Fruit fly (Drosophila melanogaster): ENCODE data around the gene elm.

The elm gene

dm6 chr3R:5685269-5686048 is 30.8 kb upstream of the elm start, which contains the start of the genes Rab23 and plx (continued):
- TF ChIP-seq cg (GFP tag; optimal IDR thresholded peaks at IDR 0.05) = no peak
- no peak for TF ChIP-seq crol (GFP tag; IDR thresholded peaks at IDR 0.05)
- TF ChIP-seq caup (GFP tag; optimal IDR thresholded peaks at IDR 0.05; ENCODE audit: severe bottlenecking) = no peak
- no peak for TF ChIP-seq CG10209 (GFP tag; optimal IDR thresholded peaks at IDR 0.05)
- peak; percentile 1 for TF ChIP-seq CG7786 (GFP tag; optimal IDR thresholded peaks at IDR 0.05)
- peak; percentile 36 for TF ChIP-seq gro (GFP tag; optimal IDR thresholded peaks at IDR 0.05)
- TF ChIP-seq CG11398 (GFP tag; optimal IDR thresholded peaks at IDR 0.05) = no peak
- no peak for TF ChIP-seq CG11093 (GFP tag; IDR thresholded peaks at IDR 0.05)
- TF ChIP-seq ash1 (GFP tag; optimal IDR thresholded peaks at IDR 0.05) = no peak
- TF ChIP-seq chn (GFP tag; optimal IDR thresholded peaks at IDR 0.05) = peak; percentile 32
- TF ChIP-seq nerfin-2 (GFP tag; IDR thresholded peaks at IDR 0.05; ENCODE audit: partially characterized antibody) = no peak; the same call in 1 of the 2 replicates
- no peak for TF ChIP-seq p53 (GFP tag; optimal IDR thresholded peaks at IDR 0.05)
- peak; percentile 46 for TF ChIP-seq Dref (GFP tag; IDR thresholded peaks at IDR 0.05)
- TF ChIP-seq Dfd (GFP tag; optimal IDR thresholded peaks at IDR 0.05) = no peak
- no peak for TF ChIP-seq fu2 (GFP tag; optimal IDR thresholded peaks at IDR 0.05)
- peak; percentile 7 for TF ChIP-seq Antp (GFP tag; optimal IDR thresholded peaks at IDR 0.05)
- TF ChIP-seq abd-A (tag; optimal IDR thresholded peaks at IDR 0.05) = peak; percentile 65
- no peak for TF ChIP-seq D (optimal IDR thresholded peaks at IDR 0.05)
- no peak for TF ChIP-seq D (GFP tag; optimal IDR thresholded peaks at IDR 0.05)
- TF ChIP-seq HmgD (GFP tag; optimal IDR thresholded peaks at IDR 0.05) = no peak
- no peak for TF ChIP-seq vnd (GFP tag; IDR thresholded peaks at IDR 0.05; ENCODE audit: partially characterized antibody)
- TF ChIP-seq H15 (GFP tag; IDR thresholded peaks at IDR 0.05) = no peak
- TF ChIP-seq ems (GFP tag; optimal IDR thresholded peaks at IDR 0.05) = peak; percentile 52
- 0 out of 2 replicates have a peak, but pooled peaks have one; percentile 11 for TF ChIP-seq chm (GFP tag; IDR thresholded peaks at IDR 0.05)
- no peak for TF ChIP-seq esg (GFP tag; conservative IDR thresholded peaks at IDR 0.05)
- TF ChIP-seq CG1233 (GFP tag; optimal IDR thresholded peaks at IDR 0.05) = peak; percentile 18
- peak; percentile 27; the same call in 1 of the 2 replicates for TF ChIP-seq E2f1 (GFP tag; IDR thresholded peaks at IDR 0.05)
- TF ChIP-seq CG17802 (tag; optimal IDR thresholded peaks at IDR 0.05) = peak; percentile 85
- TF ChIP-seq seq (GFP tag; IDR thresholded peaks at IDR 0.05) = peak; percentile 16; the same call in 1 of the 2 replicates
- TF ChIP-seq CG2116 (GFP tag; optimal IDR thresholded peaks at IDR 0.05) = peak; percentile 60
- no peak for TF ChIP-seq slp2 (GFP tag; optimal IDR thresholded peaks at IDR 0.05)
- TF ChIP-seq CG18764 (GFP tag; optimal IDR thresholded peaks at IDR 0.05) = peak; percentile 21
- TF ChIP-seq CG11456 (GFP tag; IDR thresholded peaks at IDR 0.05) = no peak; the same call in 2 of the 3 replicates
- no peak for TF ChIP-seq Trl (optimal IDR thresholded peaks at IDR 0.05)
- peak; percentile 19 for TF ChIP-seq Trl (GFP tag; optimal IDR thresholded peaks at IDR 0.05)
- no peak for TF ChIP-seq lola (GFP tag; optimal IDR thresholded peaks at IDR 0.05)
- TF ChIP-seq Sry-δ (GFP tag; optimal IDR thresholded peaks at IDR 0.05) = peak; percentile 47
- peak; percentile 22 for TF ChIP-seq zfh2 (GFP tag; optimal IDR thresholded peaks at IDR 0.05)
- no peak for TF ChIP-seq CG2678 (tag; optimal IDR thresholded peaks at IDR 0.05)
- no peak for TF ChIP-seq CG3407 (GFP tag; optimal IDR thresholded peaks at IDR 0.05)
- TF ChIP-seq CG17385 (GFP tag; optimal IDR thresholded peaks at IDR 0.05) = peak; percentile 99
- TF ChIP-seq CG31365 (tag; optimal IDR thresholded peaks at IDR 0.05) = no peak
- 0 out of 2 replicates have a peak, but pooled peaks have one; percentile 5 for TF ChIP-seq CG17328 (GFP tag; IDR thresholded peaks at IDR 0.05)
- no peak for TF ChIP-seq CG2129 (GFP tag; IDR thresholded peaks at IDR 0.05; ENCODE audit: partially characterized antibody)
- TF ChIP-seq mam (GFP tag; optimal IDR thresholded peaks at IDR 0.05) = peak; percentile 37
- no peak for TF ChIP-seq slou (GFP tag; optimal IDR thresholded peaks at IDR 0.05)
- no peak for TF ChIP-seq disco-r (GFP tag; optimal IDR thresholded peaks at IDR 0.05)
- no peak for TF ChIP-seq sd (tag; optimal IDR thresholded peaks at IDR 0.05)
- TF ChIP-seq CG12659 (GFP tag; optimal IDR thresholded peaks at IDR 0.05) = peak; percentile 63
- no peak for TF ChIP-seq cad (GFP tag; optimal IDR thresholded peaks at IDR 0.05)

All from whole organism, embryonic.